Fruit fly (Drosophila melanogaster) whole organism, embryonic: ENCODE results near the gene ph-p.

Source experiments
- BEAF-32 ChIP-seq: fragments of 200-800 bp; sonication (Bioruptor generic); optimal IDR thresholded peaks from 3 replicates; lab custom pipeline; 2017; ENCODE audit warnings: missing biosample characterization, missing genetic modification characterization, mild to moderate bottlenecking, moderate library complexity, missing genetic modification reagents
- Bteb2 ChIP-seq: fragments of 200-800 bp; sonication (Bioruptor generic); optimal IDR thresholded peaks from 2 replicates; lab custom pipeline; 2016; ENCODE audit warnings: missing biosample characterization, missing genetic modification characterization
- CG10267 ChIP-seq: fragments of 200-800 bp; sonication (Bioruptor generic); optimal IDR thresholded peaks from 2 replicates; lab custom pipeline; 2018; ENCODE audit warnings: missing biosample characterization, mild to moderate bottlenecking, missing genetic modification characterization, moderate library complexity
- CG10321 ChIP-seq: fragments of 200-800 bp; sonication (Bioruptor generic); IDR thresholded peaks from 2 replicates; pipeline ENCODE4 v1.3.6; 2022; ENCODE audit warnings: missing biosample characterization, missing genetic modification characterization
- CG10654 ChIP-seq: fragments of 200-800 bp; sonication (Bioruptor generic); optimal IDR thresholded peaks from 2 replicates; lab custom pipeline; 2016; ENCODE audit warnings: missing biosample characterization, missing genetic modification characterization
- CG13624 ChIP-seq: fragments of 200-800 bp; sonication (Bioruptor generic); optimal IDR thresholded peaks from 2 replicates; lab custom pipeline; 2016; ENCODE audit warnings: missing biosample characterization, missing genetic modification characterization
- CG13894 ChIP-seq: fragments of 200-800 bp; sonication (Bioruptor generic); optimal IDR thresholded peaks from 3 replicates; lab custom pipeline; 2018; ENCODE audit warnings: missing biosample characterization, mild to moderate bottlenecking, missing genetic modification characterization, moderate library complexity
- CG14965 ChIP-seq: fragments of 200-800 bp; sonication (Bioruptor generic); optimal IDR thresholded peaks from 2 replicates; lab custom pipeline; 2016; ENCODE audit warnings: missing biosample characterization, missing genetic modification characterization, borderline replicate concordance
- CG1647 ChIP-seq: fragments of 200-800 bp; sonication (Bioruptor generic); optimal IDR thresholded peaks from 3 replicates; lab custom pipeline; 2016; ENCODE audit warnings: missing biosample characterization, missing genetic modification characterization
- CG17612 ChIP-seq: fragments of 200-800 bp; sonication (Bioruptor generic); IDR thresholded peaks from 2 replicates; pipeline ENCODE4 v1.3.6; 2022; ENCODE audit warnings: missing biosample characterization, missing genetic modification characterization
- CG17912 ChIP-seq: fragments of 200-800 bp; sonication (Bioruptor generic); optimal IDR thresholded peaks from 2 replicates; lab custom pipeline; 2018; ENCODE audit warnings: missing biosample characterization, mild to moderate bottlenecking, missing genetic modification characterization
- CG18011 ChIP-seq: fragments of 200-800 bp; sonication (Bioruptor generic); optimal IDR thresholded peaks from 2 replicates; lab custom pipeline; 2017; ENCODE audit warnings: missing biosample characterization, missing genetic modification characterization, mild to moderate bottlenecking, moderate library complexity, missing genotype
- CG18476 ChIP-seq: fragments of 200-800 bp; sonication (Bioruptor generic); optimal IDR thresholded peaks from 2 replicates; lab custom pipeline; 2016; ENCODE audit warnings: missing biosample characterization, mild to moderate bottlenecking, missing genetic modification characterization
- CG18619 ChIP-seq: fragments of 200-800 bp; sonication (Bioruptor generic); optimal IDR thresholded peaks from 3 replicates; lab custom pipeline; 2017; ENCODE audit warnings: missing biosample characterization, mild to moderate bottlenecking, missing genetic modification characterization
- CG18764 ChIP-seq: fragments of 200-800 bp; sonication (Bioruptor generic); optimal IDR thresholded peaks from 3 replicates; lab custom pipeline; 2016; ENCODE audit warnings: missing biosample characterization, missing genetic modification characterization
- CG42726 ChIP-seq: fragments of 200-800 bp; sonication (Bioruptor generic); IDR thresholded peaks from 2 replicates; pipeline ENCODE4 v1.3.6; 2022; ENCODE audit warnings: missing biosample characterization, missing genetic modification characterization; ENCODE audit not compliant: partially characterized antibody
- CG6791 ChIP-seq: fragments of 200-800 bp; sonication (Bioruptor generic); IDR thresholded peaks from 3 replicates; pipeline ENCODE4 v1.3.6; 2022; ENCODE audit warnings: missing biosample characterization, missing genetic modification characterization; ENCODE audit not compliant: partially characterized antibody
- CG7839 ChIP-seq: fragments of 200-800 bp; sonication (Bioruptor generic); optimal IDR thresholded peaks from 3 replicates; lab custom pipeline; 2018; ENCODE audit warnings: missing biosample characterization, mild to moderate bottlenecking, missing genetic modification characterization, moderate library complexity
- CG8290 ChIP-seq, 3 experiments: fragments of 200-800 bp; sonication (Bioruptor generic); optimal IDR thresholded peaks; 2 replicates each; lab custom pipeline; 2016 to 2019; ENCODE audit warnings: missing biosample characterization in 3 of 3, missing genetic modification characterization in 3 of 3, mild to moderate bottlenecking in 2 of 3, moderate library complexity in 1 of 3
- D19A ChIP-seq: fragments of 200-800 bp; optimal IDR thresholded peaks from 3 replicates; lab custom pipeline; 2019; ENCODE audit warnings: missing biosample characterization, mild to moderate bottlenecking, missing genetic modification characterization, moderate library complexity
- Elba2 ChIP-seq: fragments of 200-800 bp; sonication (Bioruptor generic); optimal IDR thresholded peaks from 3 replicates; lab custom pipeline; 2016; ENCODE audit warnings: missing biosample characterization, missing genetic modification characterization
- Gsc ChIP-seq: fragments of 200-800 bp; sonication (Bioruptor generic); IDR thresholded peaks from 2 replicates; pipeline ENCODE4 v1.3.6; 2022; ENCODE audit warnings: missing biosample characterization, missing genetic modification characterization
- Hr3 ChIP-seq: fragments of 200-800 bp; sonication (Bioruptor generic); optimal IDR thresholded peaks from 3 replicates; lab custom pipeline; 2016; ENCODE audit warnings: missing biosample characterization, missing genetic modification characterization
- Lpt ChIP-seq: fragments of >200 bp; optimal IDR thresholded peaks from 2 replicates; lab custom pipeline; 2018; ENCODE audit warnings: missing biosample characterization, missing genetic modification characterization
- Meics ChIP-seq: fragments of 200-800 bp; sonication (Bioruptor generic); optimal IDR thresholded peaks from 2 replicates; lab custom pipeline; 2017; ENCODE audit warnings: missing biosample characterization, mild to moderate bottlenecking, missing genetic modification characterization
- NK7.1 ChIP-seq: fragments of 200-800 bp; sonication (Bioruptor generic); optimal IDR thresholded peaks from 3 replicates; lab custom pipeline; 2016; ENCODE audit warnings: missing biosample characterization, missing genetic modification characterization
- Side ChIP-seq: fragments of 200-800 bp; sonication (Bioruptor generic); optimal IDR thresholded peaks from 2 replicates; lab custom pipeline; 2016; ENCODE audit warnings: missing biosample characterization, missing genetic modification characterization
- YL-1 ChIP-seq: fragments of 200-800 bp; sonication (Bioruptor generic); optimal IDR thresholded peaks from 3 replicates; lab custom pipeline; 2017; ENCODE audit warnings: missing biosample characterization, mild to moderate bottlenecking, missing genetic modification characterization
- ab ChIP-seq: fragments of 200-800 bp; sonication (Bioruptor generic); optimal IDR thresholded peaks from 2 replicates; lab custom pipeline; 2016; ENCODE audit warnings: missing biosample characterization, missing genetic modification characterization
- amos ChIP-seq: fragments of 200-800 bp; sonication (Bioruptor generic); IDR thresholded peaks from 2 replicates; pipeline ENCODE4 v1.3.6; 2022; ENCODE audit warnings: missing biosample characterization, missing genetic modification characterization; ENCODE audit not compliant: partially characterized antibody
- ap ChIP-seq: fragments of 200-800 bp; sonication (Bioruptor generic); IDR thresholded peaks from 2 replicates; pipeline ENCODE4 v1.3.6; 2022; ENCODE audit warnings: missing biosample characterization, missing genetic modification characterization
- ara ChIP-seq: fragments of 200-800 bp; sonication (Bioruptor generic); IDR thresholded peaks from 2 replicates; pipeline ENCODE4 v1.3.6; 2022; ENCODE audit warnings: missing biosample characterization, missing genetic modification characterization
- eyg ChIP-seq: fragments of 200-800 bp; sonication (Bioruptor generic); optimal IDR thresholded peaks from 3 replicates; lab custom pipeline; 2016; ENCODE audit warnings: missing biosample characterization, missing genetic modification characterization
- gfzf ChIP-seq: fragments of 200-800 bp; sonication (Bioruptor generic); optimal IDR thresholded peaks from 2 replicates; lab custom pipeline; 2016; ENCODE audit warnings: missing biosample characterization, mild to moderate bottlenecking, missing genetic modification characterization, moderate library complexity
- grn ChIP-seq: fragments of 200-800 bp; sonication (Bioruptor generic); optimal IDR thresholded peaks from 3 replicates; lab custom pipeline; 2017; ENCODE audit warnings: missing biosample characterization, missing genetic modification characterization
- gro ChIP-seq: fragments of 200-800 bp; sonication (Bioruptor generic); optimal IDR thresholded peaks from 2 replicates; lab custom pipeline; 2016; ENCODE audit warnings: missing biosample characterization, missing genetic modification characterization
- jing ChIP-seq: fragments of 200-800 bp; sonication (Bioruptor generic); optimal IDR thresholded peaks from 2 replicates; lab custom pipeline; 2018; ENCODE audit warnings: missing biosample characterization, mild to moderate bottlenecking, missing genetic modification characterization
- lov ChIP-seq, 2 experiments: fragments of 200-800 bp in 1 of 2; fragments of >200 bp in 1 of 2; sonication (Bioruptor generic) in 1 of 2; IDR thresholded peaks in 1 of 2; optimal IDR thresholded peaks in 1 of 2; 2 replicates in 1 of 2; 3 replicates in 1 of 2; pipeline versions ENCODE4 v1.3.6 to Lab custom; 2017 to 2022; ENCODE audit warnings: missing biosample characterization in 1 of 2, missing genetic modification characterization in 1 of 2
- mld ChIP-seq: fragments of 200-800 bp; sonication (Bioruptor generic); IDR thresholded peaks from 3 replicates; pipeline ENCODE4 v1.3.6; 2022; ENCODE audit warnings: missing biosample characterization, missing genetic modification characterization; ENCODE audit not compliant: partially characterized antibody
- peb ChIP-seq: fragments of 200-800 bp; sonication (Bioruptor generic); IDR thresholded peaks from 2 replicates; pipeline ENCODE4 v1.3.6; 2022; ENCODE audit warnings: missing biosample characterization, missing genetic modification characterization
- scrt ChIP-seq: fragments of 200-800 bp; sonication (Bioruptor generic); optimal IDR thresholded peaks from 2 replicates; lab custom pipeline; 2018; ENCODE audit warnings: missing biosample characterization, mild to moderate bottlenecking, missing genetic modification characterization, moderate library complexity
- sqz ChIP-seq: fragments of 200-800 bp; sonication (Bioruptor generic); optimal IDR thresholded peaks from 3 replicates; lab custom pipeline; 2018; ENCODE audit warnings: missing biosample characterization, mild to moderate bottlenecking, missing genetic modification characterization
- tgo ChIP-seq: fragments of 200-800 bp; sonication (Bioruptor generic); IDR thresholded peaks from 3 replicates; pipeline ENCODE4 v1.3.6; 2022; ENCODE audit warnings: missing biosample characterization, missing genetic modification characterization
- twi ChIP-seq: fragments of 200-800 bp; optimal IDR thresholded peaks from 2 replicates; lab custom pipeline; 2019; ENCODE audit warnings: missing biosample characterization, mild to moderate bottlenecking, missing genetic modification characterization, moderate library complexity
- tx ChIP-seq: fragments of 200-800 bp; sonication (Bioruptor generic); optimal IDR thresholded peaks from 2 replicates; lab custom pipeline; 2016; ENCODE audit warnings: missing biosample characterization, missing genetic modification characterization
- unc-4 ChIP-seq: fragments of 200-800 bp; sonication (Bioruptor generic); IDR thresholded peaks from 2 replicates; pipeline ENCODE4 v1.3.6; 2022; ENCODE audit warnings: missing biosample characterization, missing genetic modification characterization; ENCODE audit not compliant: partially characterized antibody
- wek ChIP-seq: fragments of 200-800 bp; sonication (Bioruptor generic); optimal IDR thresholded peaks from 3 replicates; lab custom pipeline; 2018; ENCODE audit warnings: missing biosample characterization, mild to moderate bottlenecking, missing genetic modification characterization, moderate library complexity
- z ChIP-seq: fragments of 200-800 bp; sonication (Bioruptor generic); IDR thresholded peaks from 3 replicates; pipeline ENCODE4 v1.3.6; 2022; ENCODE audit warnings: missing biosample characterization, missing genetic modification characterization

ph-p gene

DNA sequence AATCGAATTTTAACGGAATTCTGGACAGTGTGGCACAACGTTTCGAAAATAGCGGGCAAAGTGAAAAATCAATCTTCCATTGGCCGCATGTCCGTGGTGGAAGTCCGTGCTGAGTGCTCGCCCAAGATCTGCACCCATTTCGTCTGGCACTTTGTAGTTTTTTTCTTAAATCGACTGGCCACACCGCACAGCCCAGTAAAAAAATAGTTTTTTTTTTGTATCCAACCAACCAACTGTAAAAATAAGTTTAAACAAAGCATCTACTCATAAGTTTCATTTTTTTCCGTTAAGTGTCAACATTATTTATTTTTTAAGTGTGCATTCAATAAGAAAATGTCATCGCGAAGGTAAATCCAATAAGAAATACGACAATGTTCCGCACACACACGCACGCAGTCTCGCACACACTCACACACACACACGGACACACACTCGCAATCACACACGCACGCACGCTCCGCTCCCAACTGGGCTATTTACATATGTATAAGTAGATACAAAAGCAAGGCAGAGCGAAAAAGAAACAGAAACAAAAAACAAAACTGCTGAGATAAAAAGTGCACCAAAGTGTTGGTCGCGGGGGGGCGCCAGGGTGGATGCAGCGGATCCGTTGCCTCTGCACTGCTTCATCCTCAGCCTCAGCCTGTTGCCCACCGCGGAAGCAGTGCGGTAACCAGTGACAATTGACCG lies 44.0 kb downstream of the ph-p start, which contains the start of gene csw (continued):
- TF ChIP-seq tgo (GFP tag; lab: Robert Waterston, UW) (no peak), Meics (peak; percentile 11), CG14965 (GFP tag; lab: Kevin White, UChicago) (no peak), CG1647 (GFP tag; lab: Kevin White, UChicago) (peak; percentile 30), YL-1 (GFP tag; lab: Kevin White, UChicago) (peak; percentile 72), CG17612 (GFP tag; lab: Robert Waterston, UW) (no peak), gfzf (peak; percentile 98), ara (GFP tag; lab: Robert Waterston, UW) (no peak), scrt (no peak), CG10321 (0 out of 2 replicates have a peak, but pooled peaks have one; percentile 5), CG10654 (GFP tag; lab: Kevin White, UChicago) (no peak), CG18764 (peak; percentile 24), ap (GFP tag; lab: Robert Waterston, UW) (no peak), Side (peak; percentile 33), Gsc (no peak), CG13894 (peak; percentile 19), CG8290 (GFP tag; optimal IDR thresholded peaks at IDR 0.05; lab: Kevin White, UChicago) (peak; percentile 38), CG8290 (tag; optimal IDR thresholded peaks at IDR 0.05; lab: Kevin White, UChicago) (peak in 1 of 2 experiments; percentile 78), amos (GFP tag; lab: Robert Waterston, UW) (peak; percentile 58; the same call in 1 of the 2 replicates), gro (GFP tag; lab: Kevin White, UChicago) (peak; percentile 71), peb (GFP tag; lab: Robert Waterston, UW) (no peak), D19A (no peak), CG7839 (tag; lab: Kevin White, UChicago) (peak; percentile 17), CG18619 (GFP tag; lab: Kevin White, UChicago) (peak; percentile 29), Hr3 (peak; percentile 3), z (no peak), unc-4 (0 out of 2 replicates have a peak, but pooled peaks have one; percentile 14), CG17912 (GFP tag; lab: Kevin White, UChicago) (no peak), eyg (no peak), CG42726 (GFP tag; lab: Robert Waterston, UW) (peak; percentile 67), NK7.1 (GFP tag; lab: Kevin White, UChicago) (no peak), sqz (GFP tag; lab: Kevin White, UChicago) (peak; percentile 97), jing (no peak), Lpt (no peak), ab (no peak), lov (optimal IDR thresholded peaks at IDR 0.05; lab: Kevin White, UChicago) (no peak), lov (GFP tag; IDR thresholded peaks at IDR 0.05; lab: Robert Waterston, UW) (no peak), CG10267 (peak; percentile 95), mld (GFP tag; lab: Robert Waterston, UW) (no peak), twi (no peak), BEAF-32 (GFP tag; lab: Kevin White, UChicago) (peak; percentile 55), wek (GFP tag; lab: Kevin White, UChicago) (no peak), tx (GFP tag; lab: Kevin White, UChicago) (peak; percentile 49), CG18011 (GFP tag; lab: Kevin White, UChicago) (peak; percentile 95), Elba2 (GFP tag; lab: Kevin White, UChicago) (peak; percentile 92), CG13624 (GFP tag; lab: Kevin White, UChicago) (peak; percentile 49), CG18476 (GFP tag; lab: Kevin White, UChicago) (peak; percentile 11), Bteb2 (peak; percentile 57), CG6791 (0 out of 3 replicates have a peak, but pooled peaks have one; percentile 31), grn (GFP tag; lab: Kevin White, UChicago) (no peak)
